Worm (Caenorhabditis elegans) whole organism, L4 larva: Measurements from ENCODE around the gene col-73.

ENCODE experiments used
- D1046.2 ChIP-seq: fragments of 200-800 bp; sonication (Bioruptor generic); IDR thresholded peaks from 2 replicates; pipeline ENCODE4 v1.3.6; 2022; ENCODE audit warnings: missing genetic modification characterization, missing compliant biosample characterization
- F10B5.3 ChIP-seq: sonication (generic microtip); optimal IDR thresholded peaks from 2 replicates; lab custom pipeline; 2016; ENCODE audit warnings: mild to moderate bottlenecking, missing genetic modification characterization, missing compliant biosample characterization
- F49E8.2 ChIP-seq: sonication (generic microtip); optimal IDR thresholded peaks from 2 replicates; lab custom pipeline; 2016; ENCODE audit warnings: missing compliant biosample characterization, mild to moderate bottlenecking, missing genetic modification characterization, borderline replicate concordance
- R02D3.7 ChIP-seq: fragments of 150-350 bp; sonication (generic microtip); optimal IDR thresholded peaks from 3 replicates; lab custom pipeline; 2014; ENCODE audit warnings: missing biosample characterization, missing genetic modification characterization
- Y105C5A.15 ChIP-seq: fragments of 200-800 bp; sonication (Bioruptor generic); IDR thresholded peaks from 2 replicates; pipeline ENCODE4 v1.3.6; 2022; ENCODE audit warnings: missing genetic modification characterization, missing compliant biosample characterization
- Y5F2A.4 ChIP-seq: fragments of 200-800 bp; sonication (Bioruptor generic); optimal IDR thresholded peaks from 2 replicates; lab custom pipeline; 2018; ENCODE audit warnings: mild to moderate bottlenecking, missing genetic modification characterization, missing compliant biosample characterization
- Y75B8A.6 ChIP-seq: fragments of 200-800 bp; sonication (Bioruptor generic); IDR thresholded peaks from 2 replicates; pipeline ENCODE4 v1.3.6; 2022; ENCODE audit warnings: missing genetic modification reagents, missing genetic modification characterization, missing compliant biosample characterization
- ZK546.5 ChIP-seq, 2 experiments: sonication (generic microtip); optimal IDR thresholded peaks; 2 replicates each; lab custom pipeline; 2017; ENCODE audit warnings: missing biosample characterization in 2 of 2, missing genetic modification characterization in 2 of 2
- aly-2 ChIP-seq: sonication (generic microtip); optimal IDR thresholded peaks from 2 replicates; lab custom pipeline; 2018; ENCODE audit warnings: missing biosample characterization, missing genetic modification characterization
- ceh-20 ChIP-seq: fragments of 200-800 bp; sonication (Bioruptor generic); IDR thresholded peaks from 2 replicates; pipeline ENCODE4 v1.3.6; 2022; ENCODE audit warnings: missing genetic modification reagents, missing genetic modification characterization, missing compliant biosample characterization
- ceh-28 ChIP-seq: fragments of 150-350 bp; optimal IDR thresholded peaks from 2 replicates; lab custom pipeline; 2014; ENCODE audit warnings: missing biosample characterization, missing genetic modification reagents, missing genetic modification characterization
- ceh-32 ChIP-seq: sonication (generic microtip); optimal IDR thresholded peaks from 2 replicates; lab custom pipeline; 2016; ENCODE audit warnings: mild to moderate bottlenecking, missing genetic modification characterization, missing compliant biosample characterization; ENCODE audit not compliant: poor library complexity
- ceh-62 ChIP-seq: sonication (generic microtip); optimal IDR thresholded peaks from 2 replicates; lab custom pipeline; 2017; ENCODE audit warnings: missing biosample characterization, missing genetic modification characterization
- cey-2 ChIP-seq: sonication (generic microtip); optimal IDR thresholded peaks from 3 replicates; lab custom pipeline; 2017; ENCODE audit warnings: missing genetic modification characterization, mild to moderate bottlenecking, missing compliant biosample characterization, antibody characterized with exemption, borderline replicate concordance; ENCODE audit not compliant: insufficient read depth
- daf-12 ChIP-seq: fragments of 150-350 bp; optimal IDR thresholded peaks from 2 replicates; lab custom pipeline; 2014; ENCODE audit warnings: missing biosample characterization, missing genetic modification reagents, missing genetic modification characterization
- daf-16 ChIP-seq, 3 experiments: sonication (generic microtip); optimal IDR thresholded peaks; 2 replicates each; lab custom pipeline; 2016 to 2017; ENCODE audit warnings: missing genetic modification characterization in 3 of 3, missing genetic modification reagents in 3 of 3, mild to moderate bottlenecking in 2 of 3, missing compliant biosample characterization in 2 of 3, missing biosample characterization in 1 of 3, moderate library complexity in 1 of 3
- daf-19 ChIP-seq: fragments of 200-800 bp; sonication (Bioruptor generic); conservative IDR thresholded peaks from 2 replicates; pipeline ENCODE4 v1.3.6; 2022; ENCODE audit warnings: missing genetic modification characterization, missing compliant biosample characterization
- daf-8 ChIP-seq: fragments of 200-800 bp; sonication (Bioruptor generic); IDR thresholded peaks from 2 replicates; pipeline ENCODE4 v1.3.6; 2022; ENCODE audit warnings: missing genetic modification characterization, missing compliant biosample characterization
- dmd-6 ChIP-seq: fragments of 200-800 bp; sonication (Bioruptor generic); IDR thresholded peaks from 2 replicates; pipeline ENCODE4 v1.3.6; 2022; ENCODE audit warnings: missing genetic modification reagents, missing genetic modification characterization, missing compliant biosample characterization
- egl-27 ChIP-seq: sonication (generic microtip); optimal IDR thresholded peaks from 3 replicates; lab custom pipeline; 2017; ENCODE audit warnings: missing biosample characterization, missing genetic modification reagents, missing genetic modification characterization
- egl-43 ChIP-seq: fragments of 200-800 bp; sonication (Bioruptor generic); IDR thresholded peaks from 2 replicates; pipeline ENCODE4 v1.3.6; 2022; ENCODE audit warnings: missing genetic modification reagents, missing genetic modification characterization, missing compliant biosample characterization
- fos-1 ChIP-seq: fragments of 150-350 bp; optimal IDR thresholded peaks from 2 replicates; lab custom pipeline; 2014; ENCODE audit warnings: missing biosample characterization, missing genetic modification characterization
- gei-8 ChIP-seq: fragments of 200-800 bp; sonication (Bioruptor generic); optimal IDR thresholded peaks from 2 replicates; lab custom pipeline; 2018; ENCODE audit warnings: mild to moderate bottlenecking, missing genetic modification characterization, missing compliant biosample characterization
- lim-7 ChIP-seq: fragments of 200-800 bp; sonication (Bioruptor generic); IDR thresholded peaks from 2 replicates; pipeline ENCODE4 v1.3.6; 2022; ENCODE audit warnings: missing genetic modification characterization, missing compliant biosample characterization
- lin-13 ChIP-seq: fragments of 150-350 bp; optimal IDR thresholded peaks from 2 replicates; lab custom pipeline; 2014; ENCODE audit warnings: missing biosample characterization, missing genetic modification reagents, missing genetic modification characterization
- lin-15B ChIP-seq: fragments of 150-350 bp; sonication (generic microtip); optimal IDR thresholded peaks from 3 replicates; lab custom pipeline; 2014; ENCODE audit warnings: missing biosample characterization, missing genetic modification characterization
- lin-29 ChIP-seq: fragments of 200-800 bp; sonication (Bioruptor generic); IDR thresholded peaks from 2 replicates; pipeline ENCODE4 v1.3.6; 2022; ENCODE audit warnings: missing genetic modification reagents, missing genetic modification characterization, missing compliant biosample characterization
- lir-3 ChIP-seq: sonication (generic microtip); optimal IDR thresholded peaks from 2 replicates; lab custom pipeline; 2016; ENCODE audit warnings: mild to moderate bottlenecking, missing genetic modification characterization, missing compliant biosample characterization
- madf-5 ChIP-seq, 2 experiments: fragments of 200-800 bp; sonication (Bioruptor generic); IDR thresholded peaks; 2 replicates each; pipeline ENCODE4 v1.3.6; 2022; ENCODE audit warnings: missing compliant biosample characterization in 2 of 2, missing genetic modification characterization in 2 of 2
- mdl-1 ChIP-seq, 2 experiments: fragments of 150-350 bp in 1 of 2; sonication (generic microtip) in 1 of 2; optimal IDR thresholded peaks; 2 replicates each; lab custom pipeline; 2014 to 2017; ENCODE audit warnings: missing biosample characterization in 2 of 2, missing genetic modification characterization in 2 of 2
- mdt-29 ChIP-seq: fragments of 200-800 bp; sonication (Bioruptor generic); IDR thresholded peaks from 2 replicates; pipeline ENCODE4 v1.3.6; 2022; ENCODE audit warnings: missing genetic modification reagents, missing genetic modification characterization, missing compliant biosample characterization
- mep-1 ChIP-seq: fragments of 150-350 bp; sonication (generic microtip); optimal IDR thresholded peaks from 3 replicates; lab custom pipeline; 2014; ENCODE audit warnings: missing biosample characterization, missing genetic modification characterization
- mes-2 ChIP-seq: sonication (generic microtip); optimal IDR thresholded peaks from 2 replicates; lab custom pipeline; 2016; ENCODE audit warnings: missing genotype, mild to moderate bottlenecking, missing genetic modification characterization, missing compliant biosample characterization; ENCODE audit not compliant: poor library complexity, severe bottlenecking
- mxl-2 ChIP-seq: fragments of 200-800 bp; sonication (Bioruptor generic); conservative IDR thresholded peaks from 2 replicates; pipeline ENCODE4 v1.3.6; 2022; ENCODE audit warnings: missing genetic modification reagents, missing genetic modification characterization, missing compliant biosample characterization
- nhr-102 ChIP-seq: sonication (generic microtip); optimal IDR thresholded peaks from 2 replicates; lab custom pipeline; 2016; ENCODE audit warnings: mild to moderate bottlenecking, missing genetic modification characterization, moderate library complexity, missing compliant biosample characterization
- nhr-11 ChIP-seq: fragments of 150-350 bp; optimal IDR thresholded peaks from 2 replicates; lab custom pipeline; 2014; ENCODE audit warnings: missing biosample characterization, missing genetic modification characterization
- nhr-41 ChIP-seq: fragments of 200-800 bp; sonication (Bioruptor generic); IDR thresholded peaks from 2 replicates; pipeline ENCODE4 v1.3.6; 2022; ENCODE audit warnings: missing genetic modification reagents, missing genetic modification characterization, missing compliant biosample characterization
- nhr-42 ChIP-seq: fragments of 200-800 bp; sonication (Bioruptor generic); IDR thresholded peaks from 2 replicates; pipeline ENCODE4 v1.3.6; 2022; ENCODE audit warnings: missing genetic modification characterization, missing compliant biosample characterization
- nhr-48 ChIP-seq: sonication (generic microtip); optimal IDR thresholded peaks from 2 replicates; lab custom pipeline; 2016; ENCODE audit warnings: mild to moderate bottlenecking, missing genetic modification characterization, missing compliant biosample characterization
- nhr-77 ChIP-seq: fragments of 150-350 bp; optimal IDR thresholded peaks from 2 replicates; lab custom pipeline; 2014; ENCODE audit warnings: missing biosample characterization, missing genetic modification characterization
- pqm-1 ChIP-seq: sonication (generic microtip); optimal IDR thresholded peaks from 2 replicates; lab custom pipeline; 2017; ENCODE audit warnings: missing biosample characterization, missing genetic modification characterization
- saeg-2 ChIP-seq: fragments of 200-800 bp; sonication (Bioruptor generic); IDR thresholded peaks from 2 replicates; pipeline ENCODE4 v1.3.6; 2022; ENCODE audit warnings: missing genetic modification reagents, missing genetic modification characterization, missing compliant biosample characterization
- skn-1 ChIP-seq: fragments of 150-350 bp; optimal IDR thresholded peaks from 2 replicates; lab custom pipeline; 2014; ENCODE audit warnings: missing biosample characterization, missing genetic modification characterization
- tag-97 ChIP-seq: fragments of 200-800 bp; sonication (Bioruptor generic); IDR thresholded peaks from 2 replicates; pipeline ENCODE4 v1.3.6; 2022; ENCODE audit warnings: missing genetic modification characterization, missing compliant biosample characterization
- unc-39 ChIP-seq: sonication (generic microtip); optimal IDR thresholded peaks from 2 replicates; lab custom pipeline; 2017; ENCODE audit warnings: missing biosample characterization, missing genetic modification characterization
- unc-62 ChIP-seq, 3 experiments: fragments of 150-350 bp in 1 of 3; sonication (generic microtip); optimal IDR thresholded peaks in 2 of 3; peaks in 1 of 3; 1 replicate in 1 of 3; 2 replicates in 2 of 3; lab custom pipeline; 2014 to 2017; ENCODE audit warnings: missing biosample characterization in 3 of 3, missing genetic modification characterization in 3 of 3, missing genetic modification reagents in 3 of 3, missing genotype in 1 of 3
- zfp-2 ChIP-seq: sonication (generic microtip); optimal IDR thresholded peaks from 2 replicates; lab custom pipeline; 2016; ENCODE audit warnings: mild to moderate bottlenecking, missing genetic modification characterization, missing compliant biosample characterization
- zfp-3 ChIP-seq: fragments of 200-800 bp; sonication (Bioruptor generic); conservative IDR thresholded peaks from 2 replicates; pipeline ENCODE4 v1.3.6; 2022; ENCODE audit warnings: missing genetic modification reagents, missing genetic modification characterization, missing compliant biosample characterization
- zip-11 ChIP-seq: fragments of 200-800 bp; sonication (Bioruptor generic); IDR thresholded peaks from 2 replicates; pipeline ENCODE4 v1.3.6; 2022; ENCODE audit warnings: missing genetic modification characterization, missing compliant biosample characterization
- zip-2 ChIP-seq: fragments of 150-350 bp; optimal IDR thresholded peaks from 2 replicates; lab custom pipeline; 2014; ENCODE audit warnings: missing biosample characterization, missing genetic modification characterization
- ztf-7 ChIP-seq: fragments of 150-350 bp; optimal IDR thresholded peaks from 2 replicates; lab custom pipeline; 2014; ENCODE audit warnings: missing biosample characterization, missing genetic modification characterization

Gene col-73

ce11 chrII:4908160-4908559, 35.2 kb upstream of the col-73 start:
- TF ChIP-seq daf-12 (no peak), mdl-1 (tag; optimal IDR thresholded peaks at IDR 0.05; lab: Kevin White, UChicago) (peak in 1 of 2 experiments; percentile 22), F10B5.3 (tag; lab: Kevin White, UChicago) (no peak), lin-15B (tag; lab: Kevin White, UChicago) (no peak), lin-13 (GFP tag; lab: Kevin White, UChicago) (no peak), ceh-62 (no peak), gei-8 (GFP tag; lab: Kevin White, UChicago) (no peak), zfp-3 (GFP tag; lab: Robert Waterston, UW) (no peak), unc-39 (tag; lab: Kevin White, UChicago) (no peak), F49E8.2 (tag; lab: Kevin White, UChicago) (no peak), unc-62 (GFP tag; optimal IDR thresholded peaks at IDR 0.05 in 1 of 2; lab: Kevin White, UChicago) (peak in 1 of 2 experiments; percentile 70), unc-62 (tag; optimal IDR thresholded peaks at IDR 0.05; lab: Kevin White, UChicago) (no peak), zip-2 (tag; lab: Kevin White, UChicago) (no peak), nhr-77 (tag; lab: Kevin White, UChicago) (no peak), R02D3.7 (tag; lab: Kevin White, UChicago) (no peak), madf-5 (GFP tag; IDR thresholded peaks at IDR 0.05; lab: Robert Waterston, UW) (no peak), aly-2 (tag; lab: Kevin White, UChicago) (no peak), ztf-7 (tag; lab: Kevin White, UChicago) (no peak), daf-19 (GFP tag; lab: Robert Waterston, UW) (no peak), ceh-20 (GFP tag; lab: Robert Waterston, UW) (peak; percentile 14; the same call in 1 of the 2 replicates), nhr-102 (tag; lab: Kevin White, UChicago) (no peak), tag-97 (GFP tag; lab: Robert Waterston, UW) (no peak), ceh-32 (tag; lab: Kevin White, UChicago) (no peak), lir-3 (tag; lab: Kevin White, UChicago) (no peak), mes-2 (peak; percentile 2), nhr-42 (GFP tag; lab: Robert Waterston, UW) (no peak), D1046.2 (GFP tag; lab: Robert Waterston, UW) (no peak), mdt-29 (GFP tag; lab: Robert Waterston, UW) (no peak), fos-1 (tag; lab: Kevin White, UChicago) (no peak), cey-2 (no peak), lin-29 (no peak), dmd-6 (GFP tag; lab: Robert Waterston, UW) (0 out of 2 replicates have a peak, but pooled peaks have one; percentile 13), Y5F2A.4 (GFP tag; lab: Kevin White, UChicago) (no peak), nhr-11 (tag; lab: Kevin White, UChicago) (no peak), mxl-2 (no peak), zip-11 (no peak), ZK546.5 (tag; optimal IDR thresholded peaks at IDR 0.05; lab: Kevin White, UChicago) (no peak), lim-7 (GFP tag; lab: Robert Waterston, UW) (no peak), daf-16 (GFP tag; optimal IDR thresholded peaks at IDR 0.05; lab: Kevin White, UChicago) (no peak), daf-16 (tag; optimal IDR thresholded peaks at IDR 0.05; lab: Kevin White, UChicago) (no peak), mep-1 (tag; lab: Kevin White, UChicago) (no peak), zfp-2 (no peak), nhr-48 (no peak), skn-1 (tag; lab: Kevin White, UChicago) (no peak), egl-43 (GFP tag; lab: Robert Waterston, UW) (peak; percentile 29; the same call in 1 of the 2 replicates), egl-27 (tag; lab: Kevin White, UChicago) (no peak), ceh-28 (no peak), saeg-2 (GFP tag; lab: Robert Waterston, UW) (no peak), nhr-41 (GFP tag; lab: Robert Waterston, UW) (no peak), Y75B8A.6 (GFP tag; lab: Robert Waterston, UW) (no peak), Y105C5A.15 (no peak), daf-8 (GFP tag; lab: Robert Waterston, UW) (no peak), pqm-1 (tag; lab: Kevin White, UChicago) (no peak)
